Fruit fly (Drosophila melanogaster) Kc167 (cell line): ENCODE data around the gene Sf3b5.

Experiments used
- Myc ChIP-seq: fragments of >200 bp; optimal IDR thresholded peaks from 2 replicates; lab custom pipeline; 2017; ENCODE audit warnings: missing external identifiers
- h ChIP-seq: fragments of >200 bp; optimal IDR thresholded peaks from 3 replicates; lab custom pipeline; 2018; ENCODE audit warnings: missing external identifiers
- insv ChIP-seq: fragments of >200 bp; optimal IDR thresholded peaks from 3 replicates; lab custom pipeline; 2018; ENCODE audit warnings: missing external identifiers
- psq ChIP-seq: fragments of >200 bp; optimal IDR thresholded peaks from 2 replicates; lab custom pipeline; 2017; ENCODE audit warnings: missing external identifiers

DNA sequence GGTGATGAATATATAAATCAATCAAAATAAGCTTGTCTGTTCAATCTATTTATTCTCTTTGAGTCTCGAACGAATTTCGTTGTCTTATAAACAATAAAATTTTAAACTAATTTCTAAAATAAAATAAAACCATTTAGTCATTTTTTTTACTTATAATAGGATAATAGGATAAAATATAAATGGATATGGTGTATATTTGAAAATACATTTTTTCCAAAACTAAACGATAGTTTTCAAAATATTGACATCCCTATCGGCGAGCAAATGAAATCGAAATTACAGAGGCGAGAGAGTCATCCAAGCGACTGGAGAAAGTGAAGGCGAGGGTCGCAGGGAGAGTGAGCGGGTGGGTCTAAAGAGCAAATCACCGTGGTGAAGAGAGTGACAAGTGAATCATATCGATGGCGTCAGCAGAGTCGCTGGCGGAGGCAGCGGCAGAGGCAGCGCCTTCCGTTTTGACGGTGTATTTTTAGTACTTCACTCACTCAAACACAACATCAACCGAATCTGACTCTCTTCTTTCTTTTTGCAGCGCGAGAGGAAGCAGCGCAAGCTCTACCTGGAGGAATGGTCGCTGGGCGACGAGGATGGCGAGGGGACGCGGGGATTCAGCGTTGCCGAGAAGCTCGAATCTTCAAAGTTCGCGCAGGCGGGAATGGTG, 42.4 kb upstream of the Sf3b5 start:
- TF ChIP-seq Myc (lab: Kevin White, UChicago) (no peak), psq (lab: Kevin White, UChicago) (no peak), insv (lab: Kevin White, UChicago) (no peak), h (lab: Kevin White, UChicago) (no peak)
